Fruit fly (Drosophila melanogaster) whole organism, wandering third instar larva: ENCODE measurements around the gene TM9SF2.
A peak's percentile ranks its signal among the peaks of the same experiment; 100 is the strongest.

Source experiments
- Abd-B ChIP-seq: fragments of >200 bp; optimal IDR thresholded peaks from 2 replicates; lab custom pipeline; 2017; ENCODE audit warnings: missing biosample characterization, missing genetic modification characterization
- Vsx2 ChIP-seq: fragments of 200-300, 225-300 bp; sonication (Bioruptor generic); optimal IDR thresholded peaks from 2 replicates; lab custom pipeline; 2018; ENCODE audit warnings: missing biosample characterization, missing genetic modification characterization; ENCODE audit not compliant: partially characterized antibody
- dl ChIP-seq, 2 experiments: fragments of 175-275, 200-275 bp in 1 of 2; fragments of 200-275 bp in 1 of 2; sonication (Bioruptor generic); optimal IDR thresholded peaks; lab custom pipeline; 2018; ENCODE audit warnings: mild to moderate bottlenecking in 2 of 2, missing biosample characterization in 2 of 2, missing genetic modification characterization in 2 of 2, moderate library complexity in 2 of 2; ENCODE audit not compliant: partially characterized antibody in 2 of 2, insufficient read depth in 1 of 2
- h ChIP-seq: fragments of 200-800 bp; sonication (Bioruptor generic); optimal IDR thresholded peaks from 3 replicates; lab custom pipeline; 2016; ENCODE audit warnings: missing biosample characterization, mild to moderate bottlenecking, missing genetic modification characterization
- sage ChIP-seq: fragments of 200-800 bp; sonication (Bioruptor generic); optimal IDR thresholded peaks from 2 replicates; lab custom pipeline; 2016; ENCODE audit warnings: missing biosample characterization, mild to moderate bottlenecking, missing genetic modification characterization
- woc ChIP-seq: sonication (Bioruptor generic); optimal IDR thresholded peaks from 2 replicates; lab custom pipeline; 2016; ENCODE audit warnings: missing biosample characterization, mild to moderate bottlenecking, missing genetic modification characterization

DNA sequence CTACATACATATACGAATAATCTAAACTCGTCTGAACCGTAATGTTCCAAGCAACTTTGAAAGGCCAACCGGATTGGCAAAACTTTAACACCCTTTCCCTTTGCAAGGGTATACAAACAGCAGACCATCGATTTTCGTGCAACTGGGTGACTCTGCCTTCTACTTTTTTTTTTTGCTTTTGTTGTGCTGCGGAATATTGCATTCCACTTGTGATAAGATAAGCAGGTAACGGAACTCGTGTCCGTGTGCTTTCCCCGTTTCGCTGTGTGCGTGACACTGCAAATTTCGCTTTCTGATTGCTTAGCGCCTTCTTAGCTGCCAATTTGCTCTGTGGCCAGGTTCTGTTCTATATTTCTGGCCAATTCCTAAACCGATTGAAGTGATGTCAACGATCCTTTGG, 26.8 kb upstream of the TM9SF2 start:
- TF ChIP-seq sage: no peak
- no peak for TF ChIP-seq woc (GFP tag; lab: Kevin White, UChicago)
- TF ChIP-seq Abd-B (GFP tag; lab: Kevin White, UChicago): no peak
- peak; percentile 16 for TF ChIP-seq h (GFP tag; lab: Kevin White, UChicago)
- TF ChIP-seq Vsx2: no peak
- TF ChIP-seq dl (GFP tag; optimal IDR thresholded peaks at IDR 0.05; lab: Kevin White, UChicago; ENCODE audit: insufficient read depth in 1 of 2, partially characterized antibody in 2 of 2): no peak
